Fruit fly (Drosophila melanogaster): ENCODE data around the gene Cdk5alpha.

DNA sequence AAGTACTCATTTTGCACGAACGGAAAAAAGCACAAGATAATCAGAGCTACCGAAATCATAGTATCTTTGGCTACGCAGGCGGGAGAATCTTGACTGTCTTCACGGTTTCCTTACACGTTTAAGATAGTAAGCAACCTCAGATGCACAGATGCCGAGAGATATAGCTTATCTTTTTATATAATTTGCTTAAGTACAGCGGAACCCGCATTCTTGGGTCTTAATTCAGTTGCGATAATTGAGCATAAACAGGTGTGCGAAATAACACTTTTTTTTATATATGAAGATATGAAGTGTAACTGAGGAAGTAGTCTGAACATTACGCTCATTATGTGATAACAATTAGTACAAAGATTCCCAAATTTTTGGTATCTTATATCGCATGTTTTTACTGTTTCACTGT is 30.0 kb downstream of the Cdk5alpha start, which contains the start of gene CG34043:
- no peak for TF ChIP-seq CG8478 (optimal IDR thresholded peaks at IDR 0.05)
- no peak for TF ChIP-seq CTCF (optimal IDR thresholded peaks at IDR 0.05)
